Fruit fly (Drosophila melanogaster) whole organism, embryonic: Measurements from ENCODE around the gene Lip2.

Source experiments
- C15 ChIP-seq: fragments of 200-800 bp; sonication (Bioruptor generic); IDR thresholded peaks from 3 replicates; pipeline ENCODE4 v1.3.6; 2022; ENCODE audit warnings: missing biosample characterization, missing genetic modification characterization
- CG10147 ChIP-seq: fragments of 200-800 bp; sonication (Bioruptor generic); optimal IDR thresholded peaks from 2 replicates; lab custom pipeline; 2019; ENCODE audit warnings: missing biosample characterization, mild to moderate bottlenecking, missing genetic modification characterization, moderate library complexity
- CG10959 ChIP-seq: fragments of 200-800 bp; sonication (Bioruptor generic); IDR thresholded peaks from 2 replicates; pipeline ENCODE4 v1.3.6; 2022; ENCODE audit warnings: missing biosample characterization, missing genetic modification characterization
- CG12104 ChIP-seq: fragments of 200-800 bp; sonication (Bioruptor generic); optimal IDR thresholded peaks from 3 replicates; lab custom pipeline; 2016; ENCODE audit warnings: missing biosample characterization, missing genetic modification characterization
- CG12391 ChIP-seq: fragments of 200-800 bp; sonication (Bioruptor generic); optimal IDR thresholded peaks from 3 replicates; lab custom pipeline; 2018; ENCODE audit warnings: missing biosample characterization, mild to moderate bottlenecking, missing genetic modification characterization, moderate library complexity
- CG12769 ChIP-seq: fragments of 200-800 bp; sonication (Bioruptor generic); optimal IDR thresholded peaks from 2 replicates; lab custom pipeline; 2019; ENCODE audit warnings: missing biosample characterization, mild to moderate bottlenecking, missing genetic modification characterization, moderate library complexity
- CG13424 ChIP-seq: fragments of 200-800 bp; sonication (Bioruptor generic); optimal IDR thresholded peaks from 2 replicates; lab custom pipeline; 2019; ENCODE audit warnings: missing biosample characterization, mild to moderate bottlenecking, missing genetic modification characterization, moderate library complexity
- CG15601 ChIP-seq: fragments of 200-800 bp; sonication (Bioruptor generic); optimal IDR thresholded peaks from 3 replicates; lab custom pipeline; 2019; ENCODE audit warnings: missing biosample characterization, mild to moderate bottlenecking, missing genetic modification characterization, moderate library complexity
- CG17802 ChIP-seq: fragments of 200-800 bp; sonication (Bioruptor generic); optimal IDR thresholded peaks from 2 replicates; lab custom pipeline; 2018; ENCODE audit warnings: missing biosample characterization, mild to moderate bottlenecking, missing genetic modification characterization, moderate library complexity
- CG18599 ChIP-seq: fragments of 200-800 bp; sonication (Bioruptor generic); optimal IDR thresholded peaks from 3 replicates; lab custom pipeline; 2017; ENCODE audit warnings: missing biosample characterization, missing genetic modification characterization, mild to moderate bottlenecking, moderate library complexity, missing genetic modification reagents
- CG18764 ChIP-seq: fragments of 200-800 bp; sonication (Bioruptor generic); optimal IDR thresholded peaks from 3 replicates; lab custom pipeline; 2016; ENCODE audit warnings: missing biosample characterization, missing genetic modification characterization
- CG2712 ChIP-seq: fragments of 200-800 bp; optimal IDR thresholded peaks from 3 replicates; lab custom pipeline; 2019; ENCODE audit warnings: missing biosample characterization, mild to moderate bottlenecking, missing genetic modification characterization, moderate library complexity
- CG6689 ChIP-seq: fragments of 200-800 bp; sonication (Bioruptor generic); IDR thresholded peaks from 2 replicates; pipeline ENCODE4 v1.3.6; 2022; ENCODE audit warnings: missing biosample characterization, missing genetic modification characterization
- CG6854 ChIP-seq: fragments of 200-800 bp; sonication (Bioruptor generic); optimal IDR thresholded peaks from 3 replicates; lab custom pipeline; 2017; ENCODE audit warnings: missing biosample characterization, mild to moderate bottlenecking, missing genetic modification characterization
- CG7271 ChIP-seq: fragments of 200-800 bp; sonication (Bioruptor generic); optimal IDR thresholded peaks from 2 replicates; lab custom pipeline; 2018; ENCODE audit warnings: missing biosample characterization, mild to moderate bottlenecking, missing genetic modification characterization, moderate library complexity
- CG7786 ChIP-seq: fragments of 200-800 bp; sonication (Bioruptor generic); optimal IDR thresholded peaks from 2 replicates; lab custom pipeline; 2016; ENCODE audit warnings: missing biosample characterization, missing genetic modification characterization
- CG8388 ChIP-seq: fragments of 200-800 bp; sonication (Bioruptor generic); optimal IDR thresholded peaks from 2 replicates; lab custom pipeline; 2019; ENCODE audit warnings: missing biosample characterization, mild to moderate bottlenecking, missing genetic modification characterization, moderate library complexity
- CG9609 ChIP-seq: fragments of 200-800 bp; sonication (Bioruptor generic); optimal IDR thresholded peaks from 3 replicates; lab custom pipeline; 2016; ENCODE audit warnings: missing biosample characterization, missing genetic modification characterization
- Chrac-16 ChIP-seq: fragments of 200-800 bp; sonication (Bioruptor generic); optimal IDR thresholded peaks from 3 replicates; lab custom pipeline; 2016; ENCODE audit warnings: missing biosample characterization, missing genetic modification characterization
- Deaf1 ChIP-seq: fragments of 200-800 bp; optimal IDR thresholded peaks from 3 replicates; lab custom pipeline; 2019; ENCODE audit warnings: missing biosample characterization, mild to moderate bottlenecking, missing genetic modification characterization, moderate library complexity
- Dp ChIP-seq: fragments of 200-800 bp; sonication (Bioruptor generic); optimal IDR thresholded peaks from 2 replicates; lab custom pipeline; 2018; ENCODE audit warnings: missing biosample characterization, mild to moderate bottlenecking, missing genetic modification characterization, moderate library complexity
- HLH4C ChIP-seq: fragments of 200-800 bp; sonication (Bioruptor generic); IDR thresholded peaks from 3 replicates; pipeline ENCODE4 v1.3.6; 2022; ENCODE audit warnings: missing biosample characterization, missing genetic modification characterization; ENCODE audit not compliant: partially characterized antibody
- Hey ChIP-seq: fragments of 200-800 bp; sonication (Bioruptor generic); optimal IDR thresholded peaks from 3 replicates; lab custom pipeline; 2018; ENCODE audit warnings: missing biosample characterization, mild to moderate bottlenecking, missing genetic modification characterization
- HmgZ ChIP-seq: fragments of 200-800 bp; sonication (Bioruptor generic); optimal IDR thresholded peaks from 2 replicates; lab custom pipeline; 2018; ENCODE audit warnings: missing biosample characterization, mild to moderate bottlenecking, missing genetic modification characterization
- Kr ChIP-seq: fragments of 200-800 bp; sonication (Bioruptor generic); optimal IDR thresholded peaks from 2 replicates; lab custom pipeline; 2017; ENCODE audit warnings: missing biosample characterization, mild to moderate bottlenecking, missing genetic modification characterization
- NC2α ChIP-seq: fragments of 200-800 bp; sonication (Bioruptor generic); optimal IDR thresholded peaks from 2 replicates; lab custom pipeline; 2016; ENCODE audit warnings: missing biosample characterization, missing genetic modification characterization
- Nf-YB ChIP-seq: fragments of 200-800 bp; sonication (Bioruptor generic); optimal IDR thresholded peaks from 3 replicates; lab custom pipeline; 2019; ENCODE audit warnings: missing biosample characterization, mild to moderate bottlenecking, missing genetic modification characterization, moderate library complexity
- PHDP ChIP-seq: fragments of 200-800 bp; sonication (Bioruptor generic); optimal IDR thresholded peaks from 3 replicates; lab custom pipeline; 2018; ENCODE audit warnings: missing biosample characterization, mild to moderate bottlenecking, missing genetic modification characterization, moderate library complexity
- Sry-δ ChIP-seq: fragments of 200-800 bp; sonication (Bioruptor generic); optimal IDR thresholded peaks from 2 replicates; lab custom pipeline; 2016; ENCODE audit warnings: missing biosample characterization, missing genetic modification characterization
- Tbp ChIP-seq: fragments of >200 bp; optimal IDR thresholded peaks from 2 replicates; lab custom pipeline; 2018; ENCODE audit warnings: missing biosample characterization, missing genetic modification characterization
- Trl ChIP-seq, 3 experiments: fragments of >200 bp in 2 of 3; fragments of 200-800 bp in 1 of 3; sonication (Bioruptor generic) in 1 of 3; optimal IDR thresholded peaks; 2 replicates in 1 of 3; 3 replicates in 2 of 3; lab custom pipeline; 2016 to 2017; ENCODE audit warnings: missing biosample characterization in 1 of 3, missing genetic modification characterization in 1 of 3
- Xrp1 ChIP-seq: fragments of 200-800 bp; sonication (Bioruptor generic); IDR thresholded peaks from 2 replicates; pipeline ENCODE4 v1.3.6; 2022; ENCODE audit warnings: missing biosample characterization, missing genetic modification characterization
- ase ChIP-seq: fragments of 200-800 bp; sonication (Bioruptor generic); IDR thresholded peaks from 3 replicates; pipeline ENCODE4 v1.3.6; 2022; ENCODE audit warnings: missing biosample characterization, missing genetic modification characterization
- bab2 ChIP-seq: fragments of 200-800 bp; sonication (Bioruptor generic); optimal IDR thresholded peaks from 2 replicates; lab custom pipeline; 2016; ENCODE audit warnings: missing biosample characterization, missing genetic modification characterization
- cg ChIP-seq: fragments of 200-800 bp; sonication (Bioruptor generic); optimal IDR thresholded peaks from 3 replicates; lab custom pipeline; 2019; ENCODE audit warnings: missing biosample characterization, mild to moderate bottlenecking, missing genetic modification characterization, moderate library complexity
- disco-r ChIP-seq: fragments of 200-800 bp; sonication (Bioruptor generic); optimal IDR thresholded peaks from 2 replicates; lab custom pipeline; 2016; ENCODE audit warnings: missing biosample characterization, missing genetic modification characterization
- dysf ChIP-seq: fragments of 200-800 bp; sonication (Bioruptor generic); IDR thresholded peaks from 3 replicates; pipeline ENCODE4 v1.3.6; 2022; ENCODE audit warnings: missing biosample characterization, missing genetic modification characterization
- ftz-f1 ChIP-seq: fragments of 200-800 bp; sonication (Bioruptor generic); optimal IDR thresholded peaks from 2 replicates; lab custom pipeline; 2016; ENCODE audit warnings: missing biosample characterization, missing genetic modification characterization
- hkb ChIP-seq, 2 experiments: fragments of 200-800 bp in 1 of 2; fragments of >200 bp in 1 of 2; sonication (Bioruptor generic) in 1 of 2; IDR thresholded peaks in 1 of 2; optimal IDR thresholded peaks in 1 of 2; 2 replicates each; pipeline versions ENCODE4 v1.3.6 to Lab custom; 2017 to 2022; ENCODE audit warnings: missing biosample characterization in 1 of 2, missing genetic modification characterization in 1 of 2
- jing ChIP-seq: fragments of 200-800 bp; sonication (Bioruptor generic); optimal IDR thresholded peaks from 2 replicates; lab custom pipeline; 2018; ENCODE audit warnings: missing biosample characterization, mild to moderate bottlenecking, missing genetic modification characterization
- kay ChIP-seq: fragments of 200-800 bp; sonication (Bioruptor generic); optimal IDR thresholded peaks from 2 replicates; lab custom pipeline; 2016; ENCODE audit warnings: missing biosample characterization, missing genetic modification characterization
- lbe ChIP-seq: fragments of 200-800 bp; sonication (Bioruptor generic); optimal IDR thresholded peaks from 2 replicates; lab custom pipeline; 2016; ENCODE audit warnings: missing biosample characterization, mild to moderate bottlenecking, missing genetic modification characterization
- nmo ChIP-seq: fragments of 200-800 bp; sonication (Bioruptor generic); optimal IDR thresholded peaks from 2 replicates; lab custom pipeline; 2018; ENCODE audit warnings: missing biosample characterization, mild to moderate bottlenecking, missing genetic modification characterization, moderate library complexity
- peb ChIP-seq: fragments of 200-800 bp; sonication (Bioruptor generic); IDR thresholded peaks from 2 replicates; pipeline ENCODE4 v1.3.6; 2022; ENCODE audit warnings: missing biosample characterization, missing genetic modification characterization
- sisA ChIP-seq: fragments of 200-800 bp; sonication (Bioruptor generic); IDR thresholded peaks from 2 replicates; pipeline ENCODE4 v1.3.6; 2022; ENCODE audit warnings: missing biosample characterization, missing genetic modification characterization
- slp2 ChIP-seq: fragments of 200-800 bp; sonication (Bioruptor generic); optimal IDR thresholded peaks from 2 replicates; lab custom pipeline; 2016; ENCODE audit warnings: missing biosample characterization, missing genetic modification characterization
- ssp ChIP-seq: fragments of 200-800 bp; sonication (Bioruptor generic); IDR thresholded peaks from 2 replicates; pipeline ENCODE4 v1.3.6; 2022; ENCODE audit warnings: missing biosample characterization, missing genetic modification characterization
- twi ChIP-seq: fragments of 200-800 bp; optimal IDR thresholded peaks from 2 replicates; lab custom pipeline; 2019; ENCODE audit warnings: missing biosample characterization, mild to moderate bottlenecking, missing genetic modification characterization, moderate library complexity
- zfh1 ChIP-seq: fragments of 200-800 bp; sonication (Bioruptor generic); IDR thresholded peaks from 3 replicates; pipeline ENCODE4 v1.3.6; 2022; ENCODE audit warnings: missing biosample characterization, missing genetic modification characterization

Lip2 gene

DNA sequence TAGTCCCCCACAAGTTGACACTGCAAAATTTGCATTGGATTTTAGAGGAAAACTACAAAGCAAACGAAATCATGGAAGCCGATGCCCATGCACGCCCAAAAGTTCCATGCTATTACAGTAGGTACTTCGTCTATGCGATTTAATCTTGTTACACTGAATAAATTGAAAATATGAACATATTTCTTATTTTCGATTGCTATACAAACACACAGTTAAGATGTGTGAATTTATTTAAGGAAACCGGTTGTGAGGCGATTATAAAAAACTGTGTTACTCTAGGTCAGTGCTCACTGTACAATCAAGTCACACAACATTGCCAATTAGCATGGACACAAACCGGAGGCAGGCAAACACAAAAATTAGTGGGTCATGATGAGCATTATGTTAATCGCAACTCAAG, 43.6 kb downstream of the Lip2 start (continued):
- TF ChIP-seq CG8388 (GFP tag; lab: Kevin White, UChicago) (peak; percentile 63), CG12769 (tag; lab: Kevin White, UChicago) (peak; percentile 87), ase (GFP tag; lab: Robert Waterston, UW) (peak; percentile 86), CG18599 (peak; percentile 65), CG10147 (peak; percentile 23), lbe (no peak), Trl (optimal IDR thresholded peaks at IDR 0.05; lab: Kevin White, UChicago) (no peak), Trl (GFP tag; optimal IDR thresholded peaks at IDR 0.05; lab: Kevin White, UChicago) (peak; percentile 79), HLH4C (GFP tag; lab: Robert Waterston, UW) (no peak), Tbp (no peak), cg (GFP tag; lab: Kevin White, UChicago) (no peak), ftz-f1 (GFP tag; lab: Kevin White, UChicago) (no peak), CG6689 (GFP tag; lab: Robert Waterston, UW) (peak; percentile 85), NC2α (GFP tag; lab: Kevin White, UChicago) (peak; percentile 42), CG17802 (tag; lab: Kevin White, UChicago) (peak; percentile 43), slp2 (GFP tag; lab: Kevin White, UChicago) (peak; percentile 58), HmgZ (peak; percentile 60), CG7786 (GFP tag; lab: Kevin White, UChicago) (peak; percentile 62), CG2712 (tag; lab: Kevin White, UChicago) (peak; percentile 79), CG9609 (GFP tag; lab: Kevin White, UChicago) (peak; percentile 67), Dp (no peak), CG12391 (tag; lab: Kevin White, UChicago) (peak; percentile 80), kay (GFP tag; lab: Kevin White, UChicago) (peak; percentile 9), disco-r (GFP tag; lab: Kevin White, UChicago) (peak; percentile 77), dysf (GFP tag; lab: Robert Waterston, UW) (peak; percentile 92), CG10959 (peak; percentile 63), bab2 (peak; percentile 72)
- TF ChIP-seq, all 482 proteins: peak for 350

dm6 chr2L:10661490-10662240, 47.6 kb downstream of the Lip2 start, which contains the start of gene CG31871:
Gene CG31871, plus strand, starts transcription at chr2L:10662081.
- TF ChIP-seq nmo (GFP tag; lab: Kevin White, UChicago) (peak; percentile 88), Xrp1 (peak; percentile 77), Kr (GFP tag; lab: Kevin White, UChicago) (no peak), CG18764 (peak; percentile 20), Deaf1 (tag; lab: Kevin White, UChicago) (peak; percentile 60), jing (peak; percentile 15), CG8388 (GFP tag; lab: Kevin White, UChicago) (peak; percentile 75), Chrac-16 (peak; percentile 36), Sry-δ (GFP tag; lab: Kevin White, UChicago) (no peak), C15 (no peak), twi (no peak), CG13424 (tag; lab: Kevin White, UChicago) (peak; percentile 86), hkb (optimal IDR thresholded peaks at IDR 0.05; lab: Kevin White, UChicago) (no peak), hkb (GFP tag; IDR thresholded peaks at IDR 0.05; lab: Robert Waterston, UW) (peak; percentile 71), sisA (GFP tag; lab: Robert Waterston, UW) (peak; percentile 55), Nf-YB (GFP tag; lab: Kevin White, UChicago) (peak; percentile 64), Hey (tag; lab: Kevin White, UChicago) (no peak), peb (GFP tag; lab: Robert Waterston, UW) (peak; percentile 61), ssp (GFP tag; lab: Robert Waterston, UW) (peak; percentile 61), PHDP (tag; lab: Kevin White, UChicago) (peak; percentile 80), CG6854 (GFP tag; lab: Kevin White, UChicago) (peak; percentile 25), CG7271 (tag; lab: Kevin White, UChicago) (no peak), CG12104 (GFP tag; lab: Kevin White, UChicago) (peak; percentile 32), zfh1 (GFP tag; lab: Robert Waterston, UW) (peak; percentile 67), CG15601 (tag; lab: Kevin White, UChicago) (peak; percentile 79)
